Worm (Caenorhabditis elegans) whole organism, L2 larva: ENCODE data around the gene slc-17.3.

Source experiments
- C34F6.9 ChIP-seq: fragments of 150-350 bp; optimal IDR thresholded peaks from 2 replicates; lab custom pipeline; 2014; ENCODE audit warnings: missing biosample characterization, missing genetic modification characterization
- F13H6.1 ChIP-seq: sonication (generic microtip); optimal IDR thresholded peaks from 2 replicates; lab custom pipeline; 2016; ENCODE audit warnings: missing genetic modification characterization, missing compliant biosample characterization
- R02D3.7 ChIP-seq: fragments of 150-350 bp; optimal IDR thresholded peaks from 2 replicates; lab custom pipeline; 2014; ENCODE audit warnings: missing biosample characterization, missing genetic modification characterization
- Y55F3AM.14 ChIP-seq: fragments of 200-800 bp; sonication (Bioruptor generic); optimal IDR thresholded peaks from 2 replicates; lab custom pipeline; 2018; ENCODE audit warnings: mild to moderate bottlenecking, missing genetic modification characterization, missing compliant biosample characterization
- ZK546.5 ChIP-seq: sonication (generic microtip); optimal IDR thresholded peaks from 2 replicates; lab custom pipeline; 2017; ENCODE audit warnings: missing biosample characterization, missing genetic modification characterization
- alr-1 ChIP-seq: fragments of 150-350 bp; optimal IDR thresholded peaks from 2 replicates; lab custom pipeline; 2014; ENCODE audit warnings: missing biosample characterization, missing genetic modification characterization
- ama-1 ChIP-seq: fragments of 150-350 bp; optimal IDR thresholded peaks from 2 replicates; lab custom pipeline; 2018; ENCODE audit warnings: inconsistent platforms
- blmp-1 ChIP-seq: sonication (generic microtip); optimal IDR thresholded peaks from 2 replicates; lab custom pipeline; 2017; ENCODE audit warnings: missing genetic modification characterization, mild to moderate bottlenecking, missing compliant biosample characterization, antibody characterized with exemption, moderate library complexity; ENCODE audit not compliant: insufficient read depth
- ceh-82 ChIP-seq: fragments of 150-350 bp; optimal IDR thresholded peaks from 2 replicates; lab custom pipeline; 2014; ENCODE audit warnings: missing biosample characterization, missing genetic modification characterization
- crh-2 ChIP-seq: sonication (generic microtip); optimal IDR thresholded peaks from 2 replicates; lab custom pipeline; 2017; ENCODE audit warnings: missing biosample characterization, missing genetic modification characterization
- dmd-4 ChIP-seq: sonication (generic microtip); optimal IDR thresholded peaks from 2 replicates; lab custom pipeline; 2017; ENCODE audit warnings: missing biosample characterization, missing genetic modification characterization
- gmeb-1 ChIP-seq: fragments of 150-350 bp; optimal IDR thresholded peaks from 2 replicates; lab custom pipeline; 2014; ENCODE audit warnings: missing biosample characterization, missing genetic modification characterization
- lin-13 ChIP-seq: fragments of 150-350 bp; optimal IDR thresholded peaks from 2 replicates; lab custom pipeline; 2014; ENCODE audit warnings: missing biosample characterization, missing genetic modification reagents, missing genetic modification characterization
- lsy-2 ChIP-seq, 2 experiments: fragments of 150-350 bp in 1 of 2; sonication (generic microtip) in 1 of 2; optimal IDR thresholded peaks; 2 replicates each; lab custom pipeline; 2014 to 2017; ENCODE audit warnings: missing biosample characterization in 2 of 2, missing genetic modification characterization in 2 of 2
- mab-5 ChIP-seq: fragments of 150-350 bp; optimal IDR thresholded peaks from 2 replicates; lab custom pipeline; 2014; ENCODE audit warnings: missing biosample characterization, missing genetic modification characterization
- mbf-1 ChIP-seq: sonication (generic microtip); optimal IDR thresholded peaks from 2 replicates; lab custom pipeline; 2017; ENCODE audit warnings: missing biosample characterization, missing genetic modification characterization
- mdl-1 ChIP-seq, 2 experiments: fragments of 150-350 bp in 1 of 2; sonication (generic microtip) in 1 of 2; optimal IDR thresholded peaks; 2 replicates each; lab custom pipeline; 2017; ENCODE audit warnings: missing biosample characterization in 2 of 2, missing genetic modification characterization in 2 of 2
- nhr-129 ChIP-seq: fragments of 150-350 bp; optimal IDR thresholded peaks from 2 replicates; lab custom pipeline; 2014; ENCODE audit warnings: missing biosample characterization, missing genetic modification characterization
- nhr-23 ChIP-seq: fragments of 150-350 bp; optimal IDR thresholded peaks from 2 replicates; lab custom pipeline; 2014; ENCODE audit warnings: missing biosample characterization, missing genetic modification reagents, missing genetic modification characterization
- nhr-25 ChIP-seq: fragments of 150-350 bp; sonication (generic microtip); optimal IDR thresholded peaks from 3 replicates; lab custom pipeline; 2014; ENCODE audit warnings: missing biosample characterization, missing genetic modification characterization
- nhr-6 ChIP-seq: fragments of 150-350 bp; optimal IDR thresholded peaks from 2 replicates; lab custom pipeline; 2014; ENCODE audit warnings: missing biosample characterization, missing genetic modification characterization
- nhr-77 ChIP-seq: fragments of 150-350 bp; optimal IDR thresholded peaks from 2 replicates; lab custom pipeline; 2014; ENCODE audit warnings: missing biosample characterization, missing genetic modification characterization
- peb-1 ChIP-seq: fragments of 150-350 bp; optimal IDR thresholded peaks from 2 replicates; lab custom pipeline; 2014; ENCODE audit warnings: missing biosample characterization, missing genetic modification characterization
- sem-4 ChIP-seq: fragments of 150-350 bp; optimal IDR thresholded peaks from 2 replicates; lab custom pipeline; 2014; ENCODE audit warnings: missing biosample characterization, missing genetic modification reagents, missing genetic modification characterization
- skn-1 ChIP-seq: sonication (generic microtip); optimal IDR thresholded peaks from 2 replicates; lab custom pipeline; 2017; ENCODE audit warnings: missing biosample characterization, missing genetic modification characterization
- sma-3 ChIP-seq: sonication (generic microtip); optimal IDR thresholded peaks from 2 replicates; lab custom pipeline; 2016; ENCODE audit warnings: missing genetic modification reagents, missing genetic modification characterization, missing compliant biosample characterization
- sma-9 ChIP-seq, 2 experiments: fragments of 150-350 bp in 1 of 2; sonication (generic microtip) in 1 of 2; optimal IDR thresholded peaks; 2 replicates each; lab custom pipeline; 2014 to 2016; ENCODE audit warnings: missing genetic modification characterization in 2 of 2, mild to moderate bottlenecking in 1 of 2, missing biosample characterization in 1 of 2, missing compliant biosample characterization in 1 of 2, missing genetic modification reagents in 1 of 2, moderate library complexity in 1 of 2
- snpc-4 ChIP-seq: fragments of 150-350 bp; optimal IDR thresholded peaks from 2 replicates; lab custom pipeline; 2014; ENCODE audit warnings: missing biosample characterization, missing genetic modification characterization
- unc-39 ChIP-seq: fragments of 150-350 bp; optimal IDR thresholded peaks from 2 replicates; lab custom pipeline; 2014; ENCODE audit warnings: missing biosample characterization, missing genetic modification characterization
- ztf-4 ChIP-seq: fragments of 150-350 bp; optimal IDR thresholded peaks from 2 replicates; lab custom pipeline; 2014; ENCODE audit warnings: missing biosample characterization, missing genetic modification characterization

Gene slc-17.3

ce11 chrIII:7835684-7836083 is 29.4 kb downstream of the slc-17.3 start:
- TF ChIP-seq sma-9 (GFP tag; optimal IDR thresholded peaks at IDR 0.05; lab: Kevin White, UChicago) (peak; percentile 38), sma-9 (tag; optimal IDR thresholded peaks at IDR 0.05; lab: Kevin White, UChicago) (no peak), peb-1 (tag; lab: Kevin White, UChicago) (no peak), F13H6.1 (tag; lab: Kevin White, UChicago) (no peak), mab-5 (no peak), Y55F3AM.14 (GFP tag; lab: Kevin White, UChicago) (no peak)

- TF ChIP-seq C34F6.9 (tag; lab: Kevin White, UChicago): no peak
- no peak for TF ChIP-seq ama-1 (lab: Kevin White, UChicago)
- TF ChIP-seq nhr-77 (tag; lab: Kevin White, UChicago): no peak
- no peak for TF ChIP-seq nhr-25 (tag; lab: Kevin White, UChicago)
- no peak for TF ChIP-seq lin-13
- no peak for TF ChIP-seq dmd-4 (tag; lab: Kevin White, UChicago)
- TF ChIP-seq snpc-4 (tag; lab: Kevin White, UChicago): no peak
- no peak for TF ChIP-seq nhr-6 (tag; lab: Kevin White, UChicago)
- no peak for TF ChIP-seq gmeb-1
- TF ChIP-seq mab-5: no peak
- no peak for TF ChIP-seq alr-1 (tag; lab: Kevin White, UChicago)
- TF ChIP-seq unc-39 (tag; lab: Kevin White, UChicago): no peak
- no peak for TF ChIP-seq sma-3
- TF ChIP-seq ZK546.5 (tag; lab: Kevin White, UChicago): no peak
- no peak for TF ChIP-seq sma-9 (GFP tag; optimal IDR thresholded peaks at IDR 0.05; lab: Kevin White, UChicago)
- no peak for TF ChIP-seq sma-9 (tag; optimal IDR thresholded peaks at IDR 0.05; lab: Kevin White, UChicago)
- no peak for TF ChIP-seq mbf-1 (tag; lab: Kevin White, UChicago)
- TF ChIP-seq sem-4 (tag; lab: Kevin White, UChicago): no peak
- TF ChIP-seq R02D3.7 (tag; lab: Kevin White, UChicago): no peak
- TF ChIP-seq mdl-1 (tag; optimal IDR thresholded peaks at IDR 0.05; lab: Kevin White, UChicago): no peak
- no peak for TF ChIP-seq crh-2 (tag; lab: Kevin White, UChicago)
Observed at ce11 chrIII:7834848-7835247, 30.2 kb downstream of the slc-17.3 start.

- TF ChIP-seq nhr-23 (tag; lab: Kevin White, UChicago): no peak
- no peak for TF ChIP-seq ceh-82 (tag; lab: Kevin White, UChicago)
- TF ChIP-seq R02D3.7 (tag; lab: Kevin White, UChicago): no peak
- TF ChIP-seq ZK546.5 (tag; lab: Kevin White, UChicago): no peak
- TF ChIP-seq ama-1 (lab: Kevin White, UChicago): no peak
- no peak for TF ChIP-seq sma-9 (GFP tag; optimal IDR thresholded peaks at IDR 0.05; lab: Kevin White, UChicago)
- no peak for TF ChIP-seq sma-9 (tag; optimal IDR thresholded peaks at IDR 0.05; lab: Kevin White, UChicago)
- TF ChIP-seq ztf-4 (tag; lab: Kevin White, UChicago): no peak
- no peak for TF ChIP-seq blmp-1
- no peak for TF ChIP-seq skn-1 (tag; lab: Kevin White, UChicago)
Observed at ce11 chrIII:7832473-7832872, 32.6 kb downstream of the slc-17.3 start.

ce11 chrIII:7828576-7829461 is 36.3 kb downstream of the slc-17.3 start, which contains the start of the genes egl-45 and kcmf-1:
TSS of gene egl-45 (minus strand) at chrIII:7828626.
TSS of gene kcmf-1 (plus strand) at chrIII:7829411.
- TF ChIP-seq lsy-2 (tag; optimal IDR thresholded peaks at IDR 0.05; lab: Kevin White, UChicago): peak in 1 of 2 experiments; percentile 61
- peak; percentile 42 for TF ChIP-seq C34F6.9 (tag; lab: Kevin White, UChicago)
- TF ChIP-seq dmd-4 (tag; lab: Kevin White, UChicago): no peak
- peak; percentile 12 for TF ChIP-seq nhr-129

ce11 chrIII:7824041-7824440 is 41.0 kb downstream of the slc-17.3 start:
- TF ChIP-seq ceh-82 (tag; lab: Kevin White, UChicago) (no peak), alr-1 (tag; lab: Kevin White, UChicago) (no peak)
